Worm (Caenorhabditis elegans) whole organism, young adult: ENCODE measurements around the gene srh-170.

ENCODE experiments used
- C06A6.2 ChIP-seq: fragments of 200-800 bp; sonication (Bioruptor generic); conservative IDR thresholded peaks from 2 replicates; pipeline ENCODE4 v1.3.6; 2022; ENCODE audit warnings: missing genetic modification characterization, missing compliant biosample characterization
- C17E4.6 ChIP-seq: fragments of 200-800 bp; sonication (Bioruptor generic); IDR thresholded peaks from 2 replicates; pipeline ENCODE4 v1.3.6; 2022; ENCODE audit warnings: missing genetic modification reagents, missing genetic modification characterization, missing compliant biosample characterization
- F10E7.11 ChIP-seq: sonication (generic microtip); optimal IDR thresholded peaks from 2 replicates; lab custom pipeline; 2017; ENCODE audit warnings: mild to moderate bottlenecking, missing genetic modification characterization, moderate library complexity, missing compliant biosample characterization
- F23B12.7 ChIP-seq: sonication (generic microtip); optimal IDR thresholded peaks from 2 replicates; lab custom pipeline; 2017; ENCODE audit warnings: missing genetic modification characterization, mild to moderate bottlenecking, missing compliant biosample characterization, antibody characterized with exemption, moderate library complexity; ENCODE audit not compliant: insufficient read depth
- F39B2.1 ChIP-seq: fragments of 200-800 bp; sonication (Bioruptor generic); IDR thresholded peaks from 2 replicates; pipeline ENCODE4 v1.3.6; 2022; ENCODE audit warnings: missing genetic modification reagents, missing genetic modification characterization, missing compliant biosample characterization
- F49E8.2 ChIP-seq: sonication (generic microtip); optimal IDR thresholded peaks from 3 replicates; lab custom pipeline; 2017; ENCODE audit warnings: missing genetic modification characterization, mild to moderate bottlenecking, missing compliant biosample characterization, antibody characterized with exemption, moderate library complexity; ENCODE audit not compliant: insufficient read depth
- F55B11.4 ChIP-seq: sonication (generic microtip); optimal IDR thresholded peaks from 2 replicates; lab custom pipeline; 2016; ENCODE audit warnings: missing compliant biosample characterization, missing genetic modification characterization, borderline replicate concordance; ENCODE audit not compliant: insufficient read depth
- K12H6.12 ChIP-seq: fragments of 200-800 bp; sonication (Bioruptor generic); optimal IDR thresholded peaks from 2 replicates; lab custom pipeline; 2018; ENCODE audit warnings: mild to moderate bottlenecking, missing genetic modification characterization, missing compliant biosample characterization
- T07F8.4 ChIP-seq: sonication (generic microtip); optimal IDR thresholded peaks from 2 replicates; lab custom pipeline; 2016; ENCODE audit warnings: mild to moderate bottlenecking, missing genetic modification characterization, moderate library complexity, missing compliant biosample characterization
- Y53F4B.3 ChIP-seq: fragments of 200-800 bp; sonication (Bioruptor generic); IDR thresholded peaks from 2 replicates; pipeline ENCODE4 v1.3.6; 2022; ENCODE audit warnings: missing genetic modification reagents, missing genetic modification characterization, missing compliant biosample characterization
- Y53G8AR.9 ChIP-seq: fragments of 200-800 bp; sonication (Bioruptor generic); conservative IDR thresholded peaks from 2 replicates; pipeline ENCODE4 v1.3.6; 2022; ENCODE audit warnings: missing genetic modification reagents, missing genetic modification characterization, missing compliant biosample characterization
- Y79H2A.3 ChIP-seq: fragments of 200-800 bp; sonication (Bioruptor generic); conservative IDR thresholded peaks from 2 replicates; pipeline ENCODE4 v1.3.6; 2022; ENCODE audit warnings: missing genetic modification reagents, missing genetic modification characterization, missing compliant biosample characterization
- Y95B8A.8 ChIP-seq: fragments of 200-800 bp; sonication (Bioruptor generic); IDR thresholded peaks from 2 replicates; pipeline ENCODE4 v1.3.6; 2022; ENCODE audit warnings: missing genetic modification reagents, missing genetic modification characterization, missing compliant biosample characterization
- ama-1 ChIP-seq, 3 experiments: fragments of 150-350 bp in 1 of 3; sonication (generic microtip) in 2 of 3; optimal IDR thresholded peaks; 2 replicates each; lab custom pipeline; 2014 to 2018; ENCODE audit warnings: missing biosample characterization in 2 of 3, missing genetic modification characterization in 2 of 3, missing genetic modification reagents in 2 of 3
- aptf-3 ChIP-seq: fragments of 200-800 bp; sonication (Bioruptor generic); IDR thresholded peaks from 2 replicates; pipeline ENCODE4 v1.3.6; 2022; ENCODE audit warnings: missing genetic modification characterization, missing compliant biosample characterization
- attf-3 ChIP-seq: fragments of 200-800 bp; sonication (Bioruptor generic); conservative IDR thresholded peaks from 2 replicates; pipeline ENCODE4 v1.3.6; 2022; ENCODE audit warnings: missing genetic modification reagents, missing genetic modification characterization, missing compliant biosample characterization
- bed-1 ChIP-seq: fragments of 200-800 bp; sonication (Bioruptor generic); IDR thresholded peaks from 2 replicates; pipeline ENCODE4 v1.3.6; 2022; ENCODE audit warnings: missing genetic modification reagents, missing genetic modification characterization, missing compliant biosample characterization
- chd-7 ChIP-seq: sonication (generic microtip); optimal IDR thresholded peaks from 2 replicates; lab custom pipeline; 2016; ENCODE audit warnings: mild to moderate bottlenecking, missing genetic modification characterization, moderate library complexity, missing compliant biosample characterization
- dox-1 ChIP-seq: fragments of 200-800 bp; sonication (Bioruptor generic); IDR thresholded peaks from 2 replicates; pipeline ENCODE4 v1.3.6; 2022; ENCODE audit warnings: missing genetic modification reagents, missing genetic modification characterization, missing compliant biosample characterization
- dpff-1 ChIP-seq: sonication (generic microtip); optimal IDR thresholded peaks from 2 replicates; lab custom pipeline; 2017; ENCODE audit warnings: mild to moderate bottlenecking, missing genetic modification characterization, missing compliant biosample characterization
- egl-44 ChIP-seq: fragments of 200-800 bp; sonication (Bioruptor generic); IDR thresholded peaks from 2 replicates; pipeline ENCODE4 v1.3.6; 2022; ENCODE audit warnings: missing genetic modification reagents, missing genetic modification characterization, missing compliant biosample characterization
- ets-4 ChIP-seq: fragments of 200-800 bp; sonication (Bioruptor generic); optimal IDR thresholded peaks from 2 replicates; lab custom pipeline; 2018; ENCODE audit warnings: mild to moderate bottlenecking, missing genetic modification characterization, missing compliant biosample characterization
- let-607 ChIP-seq, 2 experiments: fragments of 200-800 bp in 1 of 2; sonication (Bioruptor generic) in 1 of 2; sonication (generic microtip) in 1 of 2; optimal IDR thresholded peaks; 2 replicates each; lab custom pipeline; 2016 to 2018; ENCODE audit warnings: mild to moderate bottlenecking in 2 of 2, missing compliant biosample characterization in 2 of 2, missing genetic modification characterization in 2 of 2, moderate library complexity in 2 of 2, missing genotype in 1 of 2
- lin-26 ChIP-seq: fragments of 200-800 bp; sonication (Bioruptor generic); IDR thresholded peaks from 2 replicates; pipeline ENCODE4 v1.3.6; 2022; ENCODE audit warnings: missing genetic modification reagents, missing genetic modification characterization, missing compliant biosample characterization
- lin-40 ChIP-seq: sonication (generic microtip); optimal IDR thresholded peaks from 2 replicates; lab custom pipeline; 2016; ENCODE audit warnings: missing genetic modification characterization, mild to moderate bottlenecking, missing compliant biosample characterization, missing genotype, missing genetic modification reagents
- lin-54 ChIP-seq: fragments of 200-800 bp; sonication (Bioruptor generic); optimal IDR thresholded peaks from 2 replicates; lab custom pipeline; 2018; ENCODE audit warnings: mild to moderate bottlenecking, missing genetic modification characterization, missing compliant biosample characterization
- madf-6 ChIP-seq: fragments of 200-800 bp; sonication (Bioruptor generic); IDR thresholded peaks from 2 replicates; pipeline ENCODE4 v1.3.6; 2022; ENCODE audit warnings: missing genetic modification reagents, missing genetic modification characterization, missing compliant biosample characterization
- mcd-1 ChIP-seq: fragments of 200-800 bp; sonication (Bioruptor generic); IDR thresholded peaks from 2 replicates; pipeline ENCODE4 v1.3.6; 2022; ENCODE audit warnings: missing genetic modification reagents, missing genetic modification characterization, missing compliant biosample characterization
- nfya-2 ChIP-seq: fragments of 200-800 bp; sonication (Bioruptor generic); IDR thresholded peaks from 2 replicates; pipeline ENCODE4 v1.3.6; 2022; ENCODE audit warnings: missing genetic modification reagents, missing genetic modification characterization, missing compliant biosample characterization
- nhr-179 ChIP-seq: sonication (generic microtip); optimal IDR thresholded peaks from 2 replicates; lab custom pipeline; 2016; ENCODE audit warnings: mild to moderate bottlenecking, missing genetic modification characterization, missing compliant biosample characterization
- nhr-27 ChIP-seq: fragments of 200-800 bp; sonication (Bioruptor generic); optimal IDR thresholded peaks from 2 replicates; lab custom pipeline; 2018; ENCODE audit warnings: mild to moderate bottlenecking, missing genetic modification characterization, moderate library complexity, missing compliant biosample characterization
- snpc-3.4 ChIP-seq: sonication (generic microtip); optimal IDR thresholded peaks from 2 replicates; lab custom pipeline; 2017; ENCODE audit warnings: missing genetic modification characterization, mild to moderate bottlenecking, missing compliant biosample characterization, antibody characterized with exemption, moderate library complexity, missing genotype, missing genetic modification reagents
- unc-130 ChIP-seq: sonication (generic microtip); optimal IDR thresholded peaks from 2 replicates; lab custom pipeline; 2016; ENCODE audit warnings: missing genetic modification reagents, missing genetic modification characterization, missing compliant biosample characterization
- xnd-1 ChIP-seq: sonication (generic microtip); optimal IDR thresholded peaks from 2 replicates; lab custom pipeline; 2016; ENCODE audit warnings: missing genotype, missing genetic modification reagents, missing genetic modification characterization, missing compliant biosample characterization
- ztf-22 ChIP-seq: fragments of 200-800 bp; sonication (Bioruptor generic); optimal IDR thresholded peaks from 2 replicates; lab custom pipeline; 2018; ENCODE audit warnings: mild to moderate bottlenecking, missing genetic modification characterization, moderate library complexity, missing compliant biosample characterization
- ztf-26 ChIP-seq: sonication (generic microtip); optimal IDR thresholded peaks from 2 replicates; lab custom pipeline; 2017; ENCODE audit warnings: missing genetic modification characterization, missing compliant biosample characterization
- ztf-28 ChIP-seq: fragments of 200-800 bp; sonication (Bioruptor generic); IDR thresholded peaks from 2 replicates; pipeline ENCODE4 v1.3.6; 2022; ENCODE audit warnings: missing genetic modification reagents, missing genetic modification characterization, missing compliant biosample characterization
- ztf-6 ChIP-seq: fragments of 200-800 bp; sonication (Bioruptor generic); IDR thresholded peaks from 2 replicates; pipeline ENCODE4 v1.3.6; 2022; ENCODE audit warnings: missing genetic modification reagents, missing genetic modification characterization, missing compliant biosample characterization

The srh-170 gene

DNA sequence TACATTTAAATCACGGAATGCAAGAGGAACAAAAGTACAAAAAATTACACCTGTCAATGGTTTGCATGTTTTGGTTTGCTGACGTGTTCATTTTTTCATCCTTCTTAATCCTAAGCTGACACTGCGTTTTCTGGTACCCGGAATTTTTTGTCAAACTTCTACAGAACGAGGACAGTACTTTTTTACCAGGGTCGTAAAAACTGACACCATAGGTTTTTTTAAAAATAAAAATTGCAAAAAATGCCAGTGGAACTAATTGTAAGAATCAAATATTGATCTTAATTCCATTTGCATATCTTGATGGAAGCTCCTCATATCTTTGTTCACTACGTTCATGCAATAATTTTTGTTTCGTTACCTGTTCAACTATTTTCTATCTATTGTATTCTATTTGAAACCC is 16.2 kb upstream of the srh-170 start, which contains the start of gene srh-258:
srh-258 (plus strand) TSS at position 301 of the 400 bp plus-strand sequence.
- TF ChIP-seq C06A6.2 (no peak), K12H6.12 (tag; lab: Kevin White, UChicago) (no peak), ztf-28 (GFP tag; lab: Robert Waterston, UW) (no peak), attf-3 (GFP tag; lab: Robert Waterston, UW) (no peak), Y53F4B.3 (GFP tag; lab: Robert Waterston, UW) (no peak), dox-1 (GFP tag; lab: Robert Waterston, UW) (no peak), F49E8.2 (tag; lab: Kevin White, UChicago) (no peak), Y79H2A.3 (GFP tag; lab: Robert Waterston, UW) (no peak), aptf-3 (GFP tag; lab: Robert Waterston, UW) (no peak), bed-1 (GFP tag; lab: Robert Waterston, UW) (no peak), C17E4.6 (GFP tag; lab: Robert Waterston, UW) (no peak), snpc-3.4 (tag; lab: Kevin White, UChicago) (no peak), lin-54 (no peak), F39B2.1 (no peak)
- TF ChIP-seq, all 124 proteins: peak for 0

DNA sequence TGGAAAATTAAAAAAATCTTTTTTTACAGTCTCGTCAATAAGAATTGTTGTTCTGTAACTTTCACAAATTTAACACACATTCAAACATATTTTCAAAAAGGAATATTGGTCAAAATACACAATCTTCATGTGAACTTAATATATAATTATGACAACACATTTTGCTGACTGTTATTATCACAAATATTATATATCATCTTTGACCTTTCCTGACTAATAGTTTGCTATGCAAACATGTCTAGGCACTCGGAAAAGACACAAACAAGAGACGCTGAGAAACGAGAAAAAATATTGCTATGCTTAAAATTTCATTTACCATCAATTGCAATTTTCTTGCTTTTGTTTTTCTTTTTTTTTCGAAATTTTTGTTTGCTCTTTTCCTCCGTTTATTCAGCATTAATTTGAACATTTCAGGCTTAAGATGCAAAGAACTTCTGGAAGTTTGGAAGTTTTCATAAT is 13.2 kb upstream of the srh-170 start, which contains the start of gene fbxa-135:
fbxa-135 (plus strand) TSS at position 409 of the 459 bp plus-strand sequence.
- no peak for TF ChIP-seq ztf-6 (GFP tag; lab: Robert Waterston, UW)
- no peak for TF ChIP-seq F10E7.11 (tag; lab: Kevin White, UChicago)
- TF ChIP-seq unc-130 = no peak
- no peak for TF ChIP-seq chd-7 (tag; lab: Kevin White, UChicago)
- TF ChIP-seq snpc-3.4 (tag; lab: Kevin White, UChicago) = no peak
- no peak for TF ChIP-seq ztf-22 (GFP tag; lab: Kevin White, UChicago)
- TF ChIP-seq mcd-1 (GFP tag; lab: Robert Waterston, UW) = no peak
- no peak for TF ChIP-seq madf-6
- no peak for TF ChIP-seq nfya-2 (GFP tag; lab: Robert Waterston, UW)
- no peak for TF ChIP-seq F55B11.4 (tag; lab: Kevin White, UChicago)
- TF ChIP-seq Y53G8AR.9 (GFP tag; lab: Robert Waterston, UW) = no peak
- TF ChIP-seq T07F8.4 (tag; lab: Kevin White, UChicago) = no peak
- TF ChIP-seq let-607 (tag; optimal IDR thresholded peaks at IDR 0.05; lab: Kevin White, UChicago) = no peak
- TF ChIP-seq lin-40 (tag; lab: Kevin White, UChicago) = no peak
- TF ChIP-seq ama-1 (optimal IDR thresholded peaks at IDR 0.05; lab: Kevin White, UChicago) = no peak
- TF ChIP-seq ama-1 (GFP tag; optimal IDR thresholded peaks at IDR 0.05; lab: Kevin White, UChicago) = no peak

DNA sequence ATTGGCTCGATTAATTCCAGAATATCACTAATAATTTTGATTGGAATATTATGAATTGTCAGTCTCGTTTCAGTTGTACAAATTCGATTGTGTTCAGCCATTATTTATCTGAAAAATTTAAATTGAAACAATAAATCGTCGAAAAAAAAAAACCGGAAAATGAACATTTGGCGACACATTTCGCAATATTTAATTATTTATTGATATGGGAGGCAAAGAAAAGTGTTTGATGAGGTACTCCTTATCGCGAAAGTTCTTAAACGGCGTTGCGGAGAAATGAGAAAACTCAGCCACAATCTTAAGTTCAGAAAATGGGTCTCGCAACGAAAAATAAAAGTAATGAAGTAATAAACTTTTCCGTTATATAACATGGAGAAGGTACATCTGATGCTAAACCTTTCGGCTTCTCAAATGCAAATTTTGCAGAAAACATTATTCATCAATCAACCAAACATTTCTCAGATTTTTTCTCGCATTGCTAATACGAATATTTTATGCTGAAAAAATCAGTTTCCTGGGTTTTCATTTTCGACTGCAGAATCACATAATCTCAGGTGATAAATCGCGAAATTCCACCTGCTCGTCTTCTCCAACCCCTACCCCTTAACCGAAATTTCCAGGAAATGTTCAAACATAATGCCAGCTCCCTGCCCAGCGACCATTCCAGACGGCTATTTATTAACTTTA is 11.2 kb upstream of the srh-170 start, which contains the start of the genes T06E6.15 and sri-7:
T06E6.15 (minus strand) TSS at position 101 of the 687 bp plus-strand sequence.
sri-7 (plus strand) TSS at position 637 of the 687 bp plus-strand sequence.
- no peak for TF ChIP-seq dpff-1
- no peak for TF ChIP-seq ztf-26 (tag; lab: Kevin White, UChicago)
- TF ChIP-seq Y53F4B.3 (GFP tag; lab: Robert Waterston, UW) = no peak

DNA sequence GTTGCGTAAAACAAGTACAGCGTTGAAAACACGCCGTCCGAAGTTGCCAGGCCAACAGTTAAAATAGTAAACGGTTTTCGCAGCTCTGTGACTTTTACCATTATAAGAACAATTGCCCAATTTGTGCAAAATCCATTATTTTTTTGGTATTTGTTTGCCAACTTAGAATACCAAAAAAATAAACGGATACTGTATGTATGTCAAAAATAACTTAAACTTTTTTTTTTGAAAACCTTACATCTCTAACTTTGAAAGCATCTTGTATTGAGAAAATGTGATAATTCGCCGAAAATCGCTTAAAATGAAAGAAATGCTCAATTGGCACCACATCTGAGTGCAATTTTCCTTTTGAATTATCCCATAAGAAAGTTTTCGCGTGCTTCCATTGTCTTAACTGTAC is 10.1 kb upstream of the srh-170 start, which contains the start of gene fbxa-199:
fbxa-199 (minus strand) TSS at position 101 of the 400 bp plus-strand sequence.
- TF ChIP-seq lin-26 (GFP tag; lab: Robert Waterston, UW) = no peak
- no peak for TF ChIP-seq egl-44 (GFP tag; lab: Robert Waterston, UW)
- no peak for TF ChIP-seq Y95B8A.8 (GFP tag; lab: Robert Waterston, UW)
- no peak for TF ChIP-seq F23B12.7
- TF ChIP-seq ets-4 (GFP tag; lab: Kevin White, UChicago) = no peak
- TF ChIP-seq chd-7 (tag; lab: Kevin White, UChicago) = no peak
- TF ChIP-seq nhr-179 = no peak
- TF ChIP-seq nhr-27 (tag; lab: Kevin White, UChicago) = no peak
- TF ChIP-seq ztf-6 (GFP tag; lab: Robert Waterston, UW) = no peak
- no peak for TF ChIP-seq xnd-1 (tag; lab: Kevin White, UChicago)
- TF ChIP-seq T07F8.4 (tag; lab: Kevin White, UChicago) = no peak
- TF ChIP-seq aptf-3 (GFP tag; lab: Robert Waterston, UW) = no peak
